Worm (Caenorhabditis elegans) whole organism, L4 larva: Measurements from ENCODE around the gene sumv-1.
A peak's percentile ranks its signal among the peaks of the same experiment; 100 is the strongest.

Experiments
- F10B5.3 ChIP-seq: sonication (generic microtip); optimal IDR thresholded peaks from 2 replicates; lab custom pipeline; 2016; ENCODE audit warnings: mild to moderate bottlenecking, missing genetic modification characterization, missing compliant biosample characterization
- F37D6.2 ChIP-seq: sonication (generic microtip); optimal IDR thresholded peaks from 2 replicates; lab custom pipeline; 2016; ENCODE audit warnings: mild to moderate bottlenecking, missing genetic modification characterization, missing compliant biosample characterization
- R02D3.7 ChIP-seq: fragments of 150-350 bp; sonication (generic microtip); optimal IDR thresholded peaks from 3 replicates; lab custom pipeline; 2014; ENCODE audit warnings: missing biosample characterization, missing genetic modification characterization
- T20F7.1 ChIP-seq: fragments of 200-800 bp; sonication (Bioruptor generic); optimal IDR thresholded peaks from 2 replicates; lab custom pipeline; 2018; ENCODE audit warnings: mild to moderate bottlenecking, missing genetic modification characterization, missing compliant biosample characterization
- T26A8.4 ChIP-seq: fragments of 200-800 bp; sonication (Bioruptor generic); IDR thresholded peaks from 2 replicates; pipeline ENCODE4 v1.3.6; 2022; ENCODE audit warnings: missing genetic modification characterization, missing compliant biosample characterization
- ZK337.2 ChIP-seq: fragments of 200-800 bp; sonication (Bioruptor generic); IDR thresholded peaks from 2 replicates; pipeline ENCODE4 v1.3.6; 2022; ENCODE audit warnings: missing genetic modification reagents, missing genetic modification characterization, missing compliant biosample characterization
- aha-1 ChIP-seq: fragments of 150-350 bp; peaks from one replicate; lab custom pipeline; 2014; ENCODE audit warnings: missing biosample characterization, missing genetic modification characterization
- ama-1 ChIP-seq: fragments of 150-350 bp; optimal IDR thresholded peaks from 2 replicates; lab custom pipeline; 2014; ENCODE audit warnings: inconsistent platforms, mixed read lengths
- arid-1 ChIP-seq: fragments of 200-800 bp; sonication (Bioruptor generic); conservative IDR thresholded peaks from 2 replicates; pipeline ENCODE4 v1.3.6; 2022; ENCODE audit warnings: missing genetic modification reagents, missing genetic modification characterization, missing compliant biosample characterization
- attf-4 ChIP-seq: sonication (generic microtip); optimal IDR thresholded peaks from 3 replicates; lab custom pipeline; 2017; ENCODE audit warnings: missing biosample characterization, missing genetic modification characterization
- ceh-62 ChIP-seq: sonication (generic microtip); optimal IDR thresholded peaks from 2 replicates; lab custom pipeline; 2017; ENCODE audit warnings: missing biosample characterization, missing genetic modification characterization
- ceh-82 ChIP-seq: sonication (generic microtip); optimal IDR thresholded peaks from 2 replicates; lab custom pipeline; 2017; ENCODE audit warnings: missing biosample characterization, missing genetic modification characterization
- ces-1 ChIP-seq: fragments of 150-350 bp; sonication (generic microtip); optimal IDR thresholded peaks from 4 replicates; lab custom pipeline; 2014; ENCODE audit warnings: missing biosample characterization, missing genetic modification reagents, missing genetic modification characterization
- cey-2 ChIP-seq: sonication (generic microtip); optimal IDR thresholded peaks from 3 replicates; lab custom pipeline; 2017; ENCODE audit warnings: missing genetic modification characterization, mild to moderate bottlenecking, missing compliant biosample characterization, antibody characterized with exemption, borderline replicate concordance; ENCODE audit not compliant: insufficient read depth
- daf-16 ChIP-seq, 3 experiments: sonication (generic microtip); optimal IDR thresholded peaks; 2 replicates each; lab custom pipeline; 2016 to 2017; ENCODE audit warnings: missing genetic modification characterization in 3 of 3, missing genetic modification reagents in 3 of 3, mild to moderate bottlenecking in 2 of 3, missing compliant biosample characterization in 2 of 3, missing biosample characterization in 1 of 3, moderate library complexity in 1 of 3
- dmd-6 ChIP-seq: fragments of 200-800 bp; sonication (Bioruptor generic); IDR thresholded peaks from 2 replicates; pipeline ENCODE4 v1.3.6; 2022; ENCODE audit warnings: missing genetic modification reagents, missing genetic modification characterization, missing compliant biosample characterization
- dpl-1 ChIP-seq: fragments of 150-350 bp; optimal IDR thresholded peaks from 2 replicates; lab custom pipeline; 2014; ENCODE audit warnings: missing biosample characterization, missing genetic modification reagents, missing genetic modification characterization
- fos-1 ChIP-seq: fragments of 150-350 bp; optimal IDR thresholded peaks from 2 replicates; lab custom pipeline; 2014; ENCODE audit warnings: missing biosample characterization, missing genetic modification characterization
- gei-8 ChIP-seq: fragments of 200-800 bp; sonication (Bioruptor generic); optimal IDR thresholded peaks from 2 replicates; lab custom pipeline; 2018; ENCODE audit warnings: mild to moderate bottlenecking, missing genetic modification characterization, missing compliant biosample characterization
- hif-1 ChIP-seq, 2 experiments: sonication (generic microtip); optimal IDR thresholded peaks; 2 replicates each; lab custom pipeline; 2016 to 2017; ENCODE audit warnings: missing compliant biosample characterization in 2 of 2, missing genetic modification characterization in 2 of 2, missing genetic modification reagents in 2 of 2, missing genotype in 2 of 2, mild to moderate bottlenecking in 1 of 2
- hlh-30 ChIP-seq: sonication (generic microtip); optimal IDR thresholded peaks from 2 replicates; lab custom pipeline; 2017; ENCODE audit warnings: antibody characterized with exemption, mild to moderate bottlenecking, missing genetic modification characterization, missing compliant biosample characterization; ENCODE audit not compliant: insufficient read depth
- lim-7 ChIP-seq: fragments of 200-800 bp; sonication (Bioruptor generic); IDR thresholded peaks from 2 replicates; pipeline ENCODE4 v1.3.6; 2022; ENCODE audit warnings: missing genetic modification characterization, missing compliant biosample characterization
- lin-1 ChIP-seq: fragments of 200-800 bp; sonication (Bioruptor generic); IDR thresholded peaks from 2 replicates; pipeline ENCODE4 v1.3.6; 2022; ENCODE audit warnings: missing genetic modification reagents, missing genetic modification characterization, missing compliant biosample characterization
- lin-29 ChIP-seq: fragments of 200-800 bp; sonication (Bioruptor generic); IDR thresholded peaks from 2 replicates; pipeline ENCODE4 v1.3.6; 2022; ENCODE audit warnings: missing genetic modification reagents, missing genetic modification characterization, missing compliant biosample characterization
- lin-38 ChIP-seq: fragments of 200-800 bp; sonication (Bioruptor generic); IDR thresholded peaks from 2 replicates; pipeline ENCODE4 v1.3.6; 2022; ENCODE audit warnings: missing genetic modification reagents, missing genetic modification characterization, missing compliant biosample characterization
- lsy-2 ChIP-seq, 2 experiments: fragments of 150-350 bp in 1 of 2; sonication (generic microtip) in 1 of 2; optimal IDR thresholded peaks; 2 replicates each; lab custom pipeline; 2014 to 2017; ENCODE audit warnings: missing biosample characterization in 2 of 2, missing genetic modification characterization in 2 of 2
- mep-1 ChIP-seq: fragments of 150-350 bp; sonication (generic microtip); optimal IDR thresholded peaks from 3 replicates; lab custom pipeline; 2014; ENCODE audit warnings: missing biosample characterization, missing genetic modification characterization
- mes-2 ChIP-seq: sonication (generic microtip); optimal IDR thresholded peaks from 2 replicates; lab custom pipeline; 2016; ENCODE audit warnings: missing genotype, mild to moderate bottlenecking, missing genetic modification characterization, missing compliant biosample characterization; ENCODE audit not compliant: poor library complexity, severe bottlenecking
- mxl-3 ChIP-seq: fragments of 200-800 bp; sonication (Bioruptor generic); optimal IDR thresholded peaks from 2 replicates; lab custom pipeline; 2018; ENCODE audit warnings: mild to moderate bottlenecking, missing genetic modification characterization, missing compliant biosample characterization
- nhr-102 ChIP-seq: sonication (generic microtip); optimal IDR thresholded peaks from 2 replicates; lab custom pipeline; 2016; ENCODE audit warnings: mild to moderate bottlenecking, missing genetic modification characterization, moderate library complexity, missing compliant biosample characterization
- nhr-11 ChIP-seq: fragments of 150-350 bp; optimal IDR thresholded peaks from 2 replicates; lab custom pipeline; 2014; ENCODE audit warnings: missing biosample characterization, missing genetic modification characterization
- nhr-111 ChIP-seq: fragments of 200-800 bp; sonication (Bioruptor generic); optimal IDR thresholded peaks from 2 replicates; lab custom pipeline; 2018; ENCODE audit warnings: mild to moderate bottlenecking, missing genetic modification characterization, missing compliant biosample characterization
- nhr-25 ChIP-seq: sonication (generic microtip); optimal IDR thresholded peaks from 2 replicates; lab custom pipeline; 2017; ENCODE audit warnings: missing genetic modification characterization, mild to moderate bottlenecking, missing compliant biosample characterization, antibody characterized with exemption, moderate library complexity, borderline replicate concordance; ENCODE audit not compliant: insufficient read depth
- nhr-28 ChIP-seq: fragments of 150-350 bp; optimal IDR thresholded peaks from 2 replicates; lab custom pipeline; 2014; ENCODE audit warnings: missing biosample characterization, missing genetic modification characterization
- nhr-41 ChIP-seq: fragments of 200-800 bp; sonication (Bioruptor generic); IDR thresholded peaks from 2 replicates; pipeline ENCODE4 v1.3.6; 2022; ENCODE audit warnings: missing genetic modification reagents, missing genetic modification characterization, missing compliant biosample characterization
- nhr-48 ChIP-seq: sonication (generic microtip); optimal IDR thresholded peaks from 2 replicates; lab custom pipeline; 2016; ENCODE audit warnings: mild to moderate bottlenecking, missing genetic modification characterization, missing compliant biosample characterization
- nhr-77 ChIP-seq: fragments of 150-350 bp; optimal IDR thresholded peaks from 2 replicates; lab custom pipeline; 2014; ENCODE audit warnings: missing biosample characterization, missing genetic modification characterization
- pha-4 ChIP-seq, 2 experiments: fragments of 150-350 bp in 1 of 2; fragments of 200-800 bp in 1 of 2; sonication (Bioruptor generic) in 1 of 2; IDR thresholded peaks in 1 of 2; optimal IDR thresholded peaks in 1 of 2; 2 replicates each; pipeline versions ENCODE4 v1.3.6 to Lab custom; 2014 to 2022; ENCODE audit warnings: missing genetic modification characterization in 2 of 2, missing genetic modification reagents in 2 of 2, missing biosample characterization in 1 of 2, missing compliant biosample characterization in 1 of 2
- php-3 ChIP-seq: fragments of 200-800 bp; sonication (Bioruptor generic); IDR thresholded peaks from 2 replicates; pipeline ENCODE4 v1.3.6; 2022; ENCODE audit warnings: missing genetic modification reagents, missing genetic modification characterization, missing compliant biosample characterization
- pqm-1 ChIP-seq: sonication (generic microtip); optimal IDR thresholded peaks from 2 replicates; lab custom pipeline; 2017; ENCODE audit warnings: missing biosample characterization, missing genetic modification characterization
- rbr-2 ChIP-seq: sonication (generic microtip); optimal IDR thresholded peaks from 2 replicates; lab custom pipeline; 2016; ENCODE audit warnings: missing genotype, missing genetic modification characterization, missing compliant biosample characterization
- sdz-12 ChIP-seq: fragments of 200-800 bp; sonication (Bioruptor generic); optimal IDR thresholded peaks from 2 replicates; lab custom pipeline; 2018; ENCODE audit warnings: mild to moderate bottlenecking, missing genetic modification characterization, missing compliant biosample characterization
- spr-1 ChIP-seq: sonication (generic microtip); optimal IDR thresholded peaks from 2 replicates; lab custom pipeline; 2016; ENCODE audit warnings: mild to moderate bottlenecking, missing genetic modification characterization, missing compliant biosample characterization
- tra-1 ChIP-seq: fragments of 200-800 bp; sonication (Bioruptor generic); IDR thresholded peaks from 2 replicates; pipeline ENCODE4 v1.3.6; 2022; ENCODE audit warnings: missing genetic modification reagents, missing genetic modification characterization, missing compliant biosample characterization
- unc-39 ChIP-seq: sonication (generic microtip); optimal IDR thresholded peaks from 2 replicates; lab custom pipeline; 2017; ENCODE audit warnings: missing biosample characterization, missing genetic modification characterization
- unc-62 ChIP-seq, 3 experiments: fragments of 150-350 bp in 1 of 3; sonication (generic microtip); optimal IDR thresholded peaks in 2 of 3; peaks in 1 of 3; 1 replicate in 1 of 3; 2 replicates in 2 of 3; lab custom pipeline; 2014 to 2017; ENCODE audit warnings: missing biosample characterization in 3 of 3, missing genetic modification characterization in 3 of 3, missing genetic modification reagents in 3 of 3, missing genotype in 1 of 3
- vab-7 ChIP-seq: fragments of 200-800 bp; sonication (Bioruptor generic); IDR thresholded peaks from 2 replicates; pipeline ENCODE4 v1.3.6; 2022; ENCODE audit warnings: missing genetic modification reagents, missing genetic modification characterization, missing compliant biosample characterization
- zfp-2 ChIP-seq: sonication (generic microtip); optimal IDR thresholded peaks from 2 replicates; lab custom pipeline; 2016; ENCODE audit warnings: mild to moderate bottlenecking, missing genetic modification characterization, missing compliant biosample characterization
- ztf-7 ChIP-seq: fragments of 150-350 bp; optimal IDR thresholded peaks from 2 replicates; lab custom pipeline; 2014; ENCODE audit warnings: missing biosample characterization, missing genetic modification characterization

The sumv-1 gene

DNA sequence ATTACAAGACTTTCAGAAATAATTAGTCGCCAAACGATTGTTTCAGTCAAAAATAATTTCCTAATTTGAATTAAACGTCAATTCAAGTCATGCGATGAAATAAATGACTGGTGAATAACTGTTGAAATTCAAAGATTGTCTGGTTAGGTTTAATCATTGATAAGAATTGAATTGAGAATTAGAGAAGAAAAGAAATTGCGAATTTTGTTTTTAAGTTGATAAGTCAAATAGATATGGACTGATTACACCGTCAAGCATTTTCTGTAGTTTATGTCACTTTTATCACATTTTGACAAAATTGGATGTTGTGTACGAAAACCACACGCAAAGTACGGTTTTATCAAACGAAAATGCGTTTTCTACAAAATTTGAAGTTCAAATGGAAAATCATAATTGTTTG, 52.7 kb downstream of the sumv-1 start:
- TF ChIP-seq mes-2: no peak
- no peak for TF ChIP-seq lim-7
- TF ChIP-seq ZK337.2 (GFP tag; lab: Robert Waterston, UW): no peak
- TF ChIP-seq ama-1: no peak
- no peak for TF ChIP-seq unc-39 (tag; lab: Kevin White, UChicago)
- peak; percentile 41 for TF ChIP-seq ztf-7 (tag; lab: Kevin White, UChicago)
- no peak for TF ChIP-seq R02D3.7 (tag; lab: Kevin White, UChicago)
- TF ChIP-seq fos-1: no peak
- TF ChIP-seq sdz-12: no peak
- no peak for TF ChIP-seq ceh-82 (tag; lab: Kevin White, UChicago)
- TF ChIP-seq nhr-77: peak; percentile 97
- TF ChIP-seq vab-7 (GFP tag; lab: Robert Waterston, UW): no peak
- TF ChIP-seq cey-2: peak; percentile 12
- peak; percentile 59; the same call in 1 of the 2 replicates for TF ChIP-seq php-3 (GFP tag; lab: Robert Waterston, UW)
- TF ChIP-seq aha-1 (tag; lab: Kevin White, UChicago): peak; percentile 86
- no peak; the same call in 1 of the 2 replicates for TF ChIP-seq pha-4 (GFP tag; IDR thresholded peaks at IDR 0.05; lab: Robert Waterston, UW)
- no peak for TF ChIP-seq pha-4 (tag; optimal IDR thresholded peaks at IDR 0.05; lab: Kevin White, UChicago)
- peak in 1 of 2 experiments; percentile 58 for TF ChIP-seq lsy-2 (tag; optimal IDR thresholded peaks at IDR 0.05; lab: Kevin White, UChicago)
- TF ChIP-seq T26A8.4 (GFP tag; lab: Robert Waterston, UW): 0 out of 2 replicates have a peak, but pooled peaks have one; percentile 23
- TF ChIP-seq ceh-62 (tag; lab: Kevin White, UChicago): no peak
- no peak for TF ChIP-seq rbr-2 (tag; lab: Kevin White, UChicago)
- TF ChIP-seq mxl-3 (GFP tag; lab: Kevin White, UChicago): no peak
- TF ChIP-seq dmd-6: peak; percentile 93
- no peak for TF ChIP-seq gei-8 (GFP tag; lab: Kevin White, UChicago)
- peak; percentile 79 for TF ChIP-seq nhr-102 (tag; lab: Kevin White, UChicago)
- peak; percentile 67 for TF ChIP-seq nhr-48 (tag; lab: Kevin White, UChicago)
- TF ChIP-seq hif-1 (tag; optimal IDR thresholded peaks at IDR 0.05; lab: Kevin White, UChicago): peak in 1 of 2 experiments; percentile 47
- TF ChIP-seq spr-1: no peak
- no peak for TF ChIP-seq F37D6.2 (tag; lab: Kevin White, UChicago)
- TF ChIP-seq T20F7.1 (GFP tag; lab: Kevin White, UChicago): peak; percentile 58
- TF ChIP-seq nhr-28 (tag; lab: Kevin White, UChicago): peak; percentile 99
- TF ChIP-seq hlh-30 (tag; lab: Kevin White, UChicago): peak; percentile 62
- TF ChIP-seq F10B5.3 (tag; lab: Kevin White, UChicago): no peak
- no peak for TF ChIP-seq attf-4 (tag; lab: Kevin White, UChicago)
- TF ChIP-seq nhr-25 (tag; lab: Kevin White, UChicago): no peak
- peak; percentile 59 for TF ChIP-seq lin-1
- TF ChIP-seq nhr-11 (tag; lab: Kevin White, UChicago): no peak
- peak; percentile 57; the same call in 1 of the 2 replicates for TF ChIP-seq nhr-41 (GFP tag; lab: Robert Waterston, UW)
- peak; percentile 73 for TF ChIP-seq mep-1 (tag; lab: Kevin White, UChicago)
- peak; percentile 88 for TF ChIP-seq tra-1 (GFP tag; lab: Robert Waterston, UW)
- TF ChIP-seq nhr-111 (GFP tag; lab: Kevin White, UChicago): no peak
- peak in 1 of 2 experiments; percentile 26 for TF ChIP-seq daf-16 (GFP tag; optimal IDR thresholded peaks at IDR 0.05; lab: Kevin White, UChicago)
- TF ChIP-seq daf-16 (tag; optimal IDR thresholded peaks at IDR 0.05; lab: Kevin White, UChicago): peak; percentile 94
- no peak for TF ChIP-seq ces-1 (GFP tag; lab: Kevin White, UChicago)
- TF ChIP-seq lin-38 (GFP tag; lab: Robert Waterston, UW): no peak
- no peak for TF ChIP-seq lin-29 (GFP tag; lab: Robert Waterston, UW)
- TF ChIP-seq unc-62 (GFP tag; optimal IDR thresholded peaks at IDR 0.05 in 1 of 2; lab: Kevin White, UChicago): peak; percentile 15 to 98
- TF ChIP-seq unc-62 (tag; optimal IDR thresholded peaks at IDR 0.05; lab: Kevin White, UChicago): no peak
- TF ChIP-seq arid-1 (GFP tag; lab: Robert Waterston, UW): no peak
- peak; percentile 22 for TF ChIP-seq dpl-1 (GFP tag; lab: Kevin White, UChicago)
- TF ChIP-seq pqm-1 (tag; lab: Kevin White, UChicago): peak; percentile 82
- no peak for TF ChIP-seq zfp-2 (tag; lab: Kevin White, UChicago)
